Fruit fly (Drosophila melanogaster): Measurements from ENCODE around the gene CG31467.

Gene CG31467

dm6 chr3R:10684284-10684683 lies 22.4 kb downstream of the CG31467 start (continued):
- TF ChIP-seq fd85E (GFP tag; optimal IDR thresholded peaks at IDR 0.05) = no peak
- TF ChIP-seq CG34406 (GFP tag; optimal IDR thresholded peaks at IDR 0.05) = peak; percentile 39
- peak; percentile 31 for TF ChIP-seq achi (GFP tag; optimal IDR thresholded peaks at IDR 0.05)
- TF ChIP-seq Lpt (GFP tag; optimal IDR thresholded peaks at IDR 0.05) = peak; percentile 58
- peak; percentile 33 for TF ChIP-seq Smox (GFP tag; optimal IDR thresholded peaks at IDR 0.05)
- peak; percentile 60 for TF ChIP-seq CG4318 (GFP tag; optimal IDR thresholded peaks at IDR 0.05)
- TF ChIP-seq vri (GFP tag; optimal IDR thresholded peaks at IDR 0.05) = no peak
- peak; percentile 27 for TF ChIP-seq acj6 (GFP tag; optimal IDR thresholded peaks at IDR 0.05)
- peak; percentile 31 for TF ChIP-seq Eip75B (GFP tag; optimal IDR thresholded peaks at IDR 0.05)
- TF ChIP-seq OdsH (GFP tag; optimal IDR thresholded peaks at IDR 0.05) = peak; percentile 55
- no peak for TF ChIP-seq ss (GFP tag; optimal IDR thresholded peaks at IDR 0.05)
- TF ChIP-seq svp (GFP tag) = peak; percentile 62
- TF ChIP-seq CG1621 (tag; optimal IDR thresholded peaks at IDR 0.05) = no peak

- no peak for TF ChIP-seq CG8319 (GFP tag; optimal IDR thresholded peaks at IDR 0.05)
- TF ChIP-seq Smox (GFP tag; optimal IDR thresholded peaks at IDR 0.05) = no peak
- TF ChIP-seq Eip78C (GFP tag) = peak; percentile 11
- no peak for TF ChIP-seq svp (GFP tag)
- TF ChIP-seq CG34406 (GFP tag; optimal IDR thresholded peaks at IDR 0.05) = no peak
Observed at dm6 chr3R:10683226-10683625, 23.4 kb downstream of the CG31467 start.

- TF ChIP-seq Gug (GFP tag; IDR thresholded peaks at IDR 0.05) (peak; percentile 46), CG4318 (GFP tag; optimal IDR thresholded peaks at IDR 0.05) (no peak), ss (GFP tag; optimal IDR thresholded peaks at IDR 0.05) (no peak), CG11294 (GFP tag; IDR thresholded peaks at IDR 0.05) (peak; percentile 33; the same call in 1 of the 2 replicates), CG8119 (GFP tag; IDR thresholded peaks at IDR 0.05) (peak; percentile 45; the same call in 2 of the 3 replicates), CG15336 (GFP tag; IDR thresholded peaks at IDR 0.05) (peak; percentile 60), eg (GFP tag; IDR thresholded peaks at IDR 0.05) (peak; percentile 81), Smox (GFP tag; optimal IDR thresholded peaks at IDR 0.05) (no peak), CG6163 (GFP tag; IDR thresholded peaks at IDR 0.05) (peak; percentile 62), Eip78C (GFP tag) (peak; percentile 19)
Observed at dm6 chr3R:10681682-10681962, 25.0 kb downstream of the CG31467 start.

dm6 chr3R:10680825-10681681 lies 25.6 kb downstream of the CG31467 start, which contains the start of gene Phyhd1:
Gene Phyhd1 (minus strand): TSS chr3R:10680925.
- TF ChIP-seq OdsH (GFP tag; optimal IDR thresholded peaks at IDR 0.05) (peak; percentile 92), Hr38 (GFP tag; optimal IDR thresholded peaks at IDR 0.05) (no peak), CG11762 (GFP tag; optimal IDR thresholded peaks at IDR 0.05; ENCODE audit: insufficient read depth) (peak; percentile 80), acj6 (GFP tag; optimal IDR thresholded peaks at IDR 0.05) (peak; percentile 89), CG8632 (GFP tag; optimal IDR thresholded peaks at IDR 0.05) (peak; percentile 82), CG16779 (tag; optimal IDR thresholded peaks at IDR 0.05) (peak; percentile 66), CG4318 (GFP tag; optimal IDR thresholded peaks at IDR 0.05) (peak; percentile 78), CG8319 (GFP tag; optimal IDR thresholded peaks at IDR 0.05) (peak; percentile 81), Eip93F (GFP tag; optimal IDR thresholded peaks at IDR 0.05) (no peak), achi (GFP tag; optimal IDR thresholded peaks at IDR 0.05) (peak; percentile 84), Hr4 (GFP tag; optimal IDR thresholded peaks at IDR 0.05) (peak; percentile 88), CG7368 (GFP tag; optimal IDR thresholded peaks at IDR 0.05) (peak; percentile 67), Sox102F (GFP tag; optimal IDR thresholded peaks at IDR 0.05) (peak; percentile 81), net (GFP tag; optimal IDR thresholded peaks at IDR 0.05) (peak; percentile 81), CG6792 (GFP tag; optimal IDR thresholded peaks at IDR 0.05) (peak; percentile 88), Lpt (GFP tag; optimal IDR thresholded peaks at IDR 0.05) (peak; percentile 79), CG6854 (GFP tag; optimal IDR thresholded peaks at IDR 0.05) (no peak), spab (GFP tag; optimal IDR thresholded peaks at IDR 0.05) (peak; percentile 59), salr (GFP tag; optimal IDR thresholded peaks at IDR 0.05) (peak; percentile 72 to 73), CG31627 (GFP tag; optimal IDR thresholded peaks at IDR 0.05) (peak; percentile 89), CG34406 (GFP tag; optimal IDR thresholded peaks at IDR 0.05) (peak; percentile 85), CG11294 (GFP tag; IDR thresholded peaks at IDR 0.05) (peak; percentile 66), esn (GFP tag; optimal IDR thresholded peaks at IDR 0.05) (peak; percentile 88), pdm3 (GFP tag; optimal IDR thresholded peaks at IDR 0.05) (peak; percentile 91), Eip78C (GFP tag) (peak; percentile 98), Hr39 (GFP tag; optimal IDR thresholded peaks at IDR 0.05) (peak; percentile 87), dsx (GFP tag; optimal IDR thresholded peaks at IDR 0.05; ENCODE audit: poor library complexity, severe bottlenecking) (peak; percentile 59), CG32006 (GFP tag; optimal IDR thresholded peaks at IDR 0.05) (peak; percentile 90), Gug (GFP tag; IDR thresholded peaks at IDR 0.05) (peak; percentile 74), vri (GFP tag; optimal IDR thresholded peaks at IDR 0.05) (peak; percentile 82), CG11902 (GFP tag; optimal IDR thresholded peaks at IDR 0.05) (peak; percentile 79), Smox (GFP tag; optimal IDR thresholded peaks at IDR 0.05) (peak; percentile 70), dac (GFP tag; optimal IDR thresholded peaks at IDR 0.05) (peak; percentile 67)
